Worm (Caenorhabditis elegans): Measurements from ENCODE around the gene R11G1.1.
A peak's percentile ranks its signal among the peaks of the same experiment; 100 is the strongest.

Gene R11G1.1

ce11 chrX:3625599-3625998 is 33.7 kb upstream of the R11G1.1 start:
- no peak for TF ChIP-seq nhr-179 (tag; optimal IDR thresholded peaks at IDR 0.05)
- no peak for TF ChIP-seq lin-26 (GFP tag; IDR thresholded peaks at IDR 0.05)

- TF ChIP-seq nfyb-1 (GFP tag; IDR thresholded peaks at IDR 0.05), result no peak
- no peak for TF ChIP-seq let-526 (GFP tag; IDR thresholded peaks at IDR 0.05)
- no peak for TF ChIP-seq attf-6 (GFP tag; IDR thresholded peaks at IDR 0.05)
- no peak for TF ChIP-seq lin-26 (GFP tag; IDR thresholded peaks at IDR 0.05)
- TF ChIP-seq fkh-3 (tag; optimal IDR thresholded peaks at IDR 0.05), result no peak
- no peak for TF ChIP-seq rec-8 (tag; optimal IDR thresholded peaks at IDR 0.05)
- TF ChIP-seq athp-1 (tag; optimal IDR thresholded peaks at IDR 0.05), result no peak
- TF ChIP-seq Y53G8AR.9 (GFP tag; conservative IDR thresholded peaks at IDR 0.05), result no peak
- TF ChIP-seq zim-3 (tag; optimal IDR thresholded peaks at IDR 0.05), result no peak
- TF ChIP-seq egl-18 (GFP tag; IDR thresholded peaks at IDR 0.05), result no peak
- TF ChIP-seq K12H6.12 (tag; optimal IDR thresholded peaks at IDR 0.05), result no peak
- no peak for TF ChIP-seq nfya-1 (tag; optimal IDR thresholded peaks at IDR 0.05; ENCODE audit: borderline replicate concordance, insufficient read depth)
- no peak for TF ChIP-seq ceh-79 (tag; optimal IDR thresholded peaks at IDR 0.05)
Measured at ce11 chrX:3628016-3628415, 31.3 kb upstream of the R11G1.1 start, which contains the start of gene vep-2. TSS of gene vep-2 (plus strand) at chrX:3628316.

ce11 chrX:3630090-3630489 is 29.2 kb upstream of the R11G1.1 start:
- TF ChIP-seq akir-1 (GFP tag; optimal IDR thresholded peaks at IDR 0.05) (no peak), gei-17 (GFP tag; optimal IDR thresholded peaks at IDR 0.05) (no peak), F39B2.1 (GFP tag; IDR thresholded peaks at IDR 0.05) (no peak), nfyb-1 (GFP tag; IDR thresholded peaks at IDR 0.05) (no peak), F52B5.7 (tag; optimal IDR thresholded peaks at IDR 0.05) (no peak), ztf-26 (tag; optimal IDR thresholded peaks at IDR 0.05) (no peak), F37B4.10 (GFP tag; IDR thresholded peaks at IDR 0.05) (no peak), ztf-28 (GFP tag; IDR thresholded peaks at IDR 0.05) (no peak), fkh-3 (tag; optimal IDR thresholded peaks at IDR 0.05) (no peak), ceh-79 (tag; optimal IDR thresholded peaks at IDR 0.05) (no peak), ZK185.1 (tag; optimal IDR thresholded peaks at IDR 0.05; ENCODE audit: poor library complexity, severe bottlenecking) (no peak), madf-10 (tag; optimal IDR thresholded peaks at IDR 0.05) (no peak), aptf-3 (GFP tag; IDR thresholded peaks at IDR 0.05) (no peak), xnd-1 (tag; optimal IDR thresholded peaks at IDR 0.05) (no peak), dpl-1 (GFP tag; optimal IDR thresholded peaks at IDR 0.05) (no peak), sea-2 (GFP tag; IDR thresholded peaks at IDR 0.05) (no peak), sdz-38 (tag; optimal IDR thresholded peaks at IDR 0.05) (no peak), nfya-1 (tag; optimal IDR thresholded peaks at IDR 0.05; ENCODE audit: borderline replicate concordance, insufficient read depth) (no peak)

ce11 chrX:3631550-3631949 is 27.7 kb upstream of the R11G1.1 start:
- TF ChIP-seq hmg-20 (GFP tag; IDR thresholded peaks at IDR 0.05) (peak; percentile 33; the same call in 1 of the 2 replicates), snpc-1.1 (tag; optimal IDR thresholded peaks at IDR 0.05; ENCODE audit: insufficient read depth) (no peak), gei-17 (GFP tag; optimal IDR thresholded peaks at IDR 0.05) (no peak), repo-1 (tag; optimal IDR thresholded peaks at IDR 0.05) (no peak), Y53F4B.3 (GFP tag; IDR thresholded peaks at IDR 0.05) (no peak), pbrm-1 (GFP tag; IDR thresholded peaks at IDR 0.05) (peak; percentile 45), sea-2 (GFP tag; IDR thresholded peaks at IDR 0.05) (peak; percentile 63; the same call in 1 of the 2 replicates), madf-8 (GFP tag; conservative IDR thresholded peaks at IDR 0.05) (no peak), ztf-26 (tag; optimal IDR thresholded peaks at IDR 0.05) (no peak), B0336.3 (GFP tag; IDR thresholded peaks at IDR 0.05) (no peak), bed-2 (GFP tag; IDR thresholded peaks at IDR 0.05) (peak; percentile 82; the same call in 1 of the 2 replicates), fkh-3 (tag; optimal IDR thresholded peaks at IDR 0.05) (no peak), F37B4.10 (GFP tag; IDR thresholded peaks at IDR 0.05) (peak; percentile 97), ceh-58 (GFP tag; IDR thresholded peaks at IDR 0.05) (0 out of 2 replicates have a peak, but pooled peaks have one; percentile 84), unc-62 (GFP tag; optimal IDR thresholded peaks at IDR 0.05) (peak; percentile 72), Y56A3A.18 (GFP tag; IDR thresholded peaks at IDR 0.05) (no peak), lag-1 (GFP tag; IDR thresholded peaks at IDR 0.05) (no peak), mcd-1 (GFP tag; IDR thresholded peaks at IDR 0.05) (no peak), B0019.2 (GFP tag; conservative IDR thresholded peaks at IDR 0.05) (peak; percentile 50; the same call in 1 of the 2 replicates), zim-3 (tag; optimal IDR thresholded peaks at IDR 0.05) (peak; percentile 42), bed-1 (GFP tag; IDR thresholded peaks at IDR 0.05) (0 out of 2 replicates have a peak, but pooled peaks have one; percentile 52), ets-4 (GFP tag; optimal IDR thresholded peaks at IDR 0.05) (no peak)
